Worm (Caenorhabditis elegans): ENCODE measurements around the gene ctr-9.

DNA sequence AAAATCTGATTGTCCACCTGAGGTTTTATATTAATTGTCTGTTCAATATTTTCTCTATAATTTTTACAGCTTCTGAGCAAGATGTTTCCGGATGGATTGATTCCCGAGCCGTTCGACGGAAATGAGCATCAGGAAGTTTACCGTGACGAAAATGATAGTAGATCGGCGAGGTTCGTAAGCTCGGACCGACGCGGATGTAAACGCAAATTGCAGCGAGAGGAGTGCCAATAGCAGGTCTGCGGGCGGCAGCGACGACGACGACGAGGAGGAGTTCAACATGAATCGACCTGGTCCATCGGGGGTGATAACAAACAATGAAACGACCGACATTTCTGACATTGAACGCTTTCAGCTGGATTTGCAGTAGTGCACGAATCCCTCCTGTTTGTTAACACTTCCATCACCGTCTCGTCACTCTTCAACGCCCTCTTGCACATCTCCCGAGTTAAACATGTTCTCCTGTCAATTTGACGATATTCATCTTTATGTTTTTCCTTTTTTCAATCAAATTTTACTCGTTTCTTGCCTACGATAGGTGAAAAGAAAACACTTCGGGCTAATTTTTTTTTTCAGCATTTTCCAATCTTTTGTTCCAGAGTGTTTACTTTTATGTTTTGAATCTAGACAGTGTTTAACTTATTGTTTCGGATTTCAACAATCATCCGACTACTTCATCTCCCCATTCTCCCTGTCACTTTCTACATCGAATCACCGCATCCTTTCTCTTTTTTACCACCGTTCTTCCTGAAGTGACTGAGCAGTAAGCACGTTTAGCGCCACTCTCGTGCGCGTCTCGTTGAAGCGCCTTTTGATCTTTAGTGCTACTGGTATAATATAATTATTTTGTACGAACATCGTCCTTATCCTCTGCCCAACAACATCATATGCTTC is 29.1 kb upstream of the ctr-9 start:
- TF ChIP-seq him-1 (tag; optimal IDR thresholded peaks at IDR 0.05) = no peak
- no peak for TF ChIP-seq W03F9.2 (tag; optimal IDR thresholded peaks at IDR 0.05)
- no peak for TF ChIP-seq dao-5 (tag; optimal IDR thresholded peaks at IDR 0.05)

All from whole organism, L4/young adult.